4 fruit fly cellular contexts compared by ENCODE assay signal in the genomic region with DNA sequence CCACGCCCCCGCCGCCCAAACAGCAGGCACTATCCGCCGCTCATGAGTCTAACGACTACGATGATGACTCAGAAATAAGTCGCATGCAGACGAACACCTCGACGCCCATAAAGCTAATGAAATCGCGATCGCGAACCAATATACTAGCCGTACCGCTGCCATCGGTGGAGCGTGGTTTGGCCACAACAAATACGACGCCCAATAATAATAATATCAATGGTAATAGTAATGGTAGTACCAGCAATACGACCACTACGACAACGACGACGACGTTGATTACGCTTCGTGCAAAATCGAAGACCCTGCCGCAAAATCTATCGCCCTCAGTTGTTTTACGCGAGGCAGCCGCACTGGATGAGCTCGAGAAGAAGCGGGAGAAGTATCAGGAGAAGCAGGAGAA.
A peak's percentile ranks its signal among the peaks of the same experiment; 100 is the strongest.
TF ChIP-seq lines count a peak whose summit lies in the region.

No protein-coding gene starts in this region.

- TF ChIP-seq CTCF in whole organism, embryonic (GFP tag; optimal IDR thresholded peaks at IDR 0.05; lab: Kevin White, UChicago) = no peak

TF ChIP-seq in whole organism, adult, 20 proteins besides CTCF, POLR2A, EP300 and RAD21:
- TF ChIP-seq cic (GFP tag; optimal IDR thresholded peaks at IDR 0.05; lab: Kevin White, UChicago) (peak; percentile 56), Mnt (GFP tag; optimal IDR thresholded peaks at IDR 0.05; lab: Kevin White, UChicago) (peak; percentile 11), Hr96 (GFP tag; optimal IDR thresholded peaks at IDR 0.05; lab: Kevin White, UChicago) (no peak)

TF ChIP-seq in whole organism, embryonic, 481 proteins besides CTCF, POLR2A, EP300 and RAD21 (continues in another document):
- TF ChIP-seq CG14965 (GFP tag; optimal IDR thresholded peaks at IDR 0.05; lab: Kevin White, UChicago; ENCODE audit: borderline replicate concordance) = no peak
- no peak for TF ChIP-seq ro (GFP tag; IDR thresholded peaks at IDR 0.05; lab: Robert Waterston, UW)
- peak; percentile 8 for TF ChIP-seq sens (GFP tag; lab: Kevin White, UChicago)
- no peak for TF ChIP-seq Rx (GFP tag; IDR thresholded peaks at IDR 0.05; lab: Robert Waterston, UW)
- no peak for TF ChIP-seq da (GFP tag; optimal IDR thresholded peaks at IDR 0.05; lab: Kevin White, UChicago)
- no peak for TF ChIP-seq sd (tag; optimal IDR thresholded peaks at IDR 0.05; lab: Kevin White, UChicago)
- TF ChIP-seq CG2129 (GFP tag; IDR thresholded peaks at IDR 0.05; lab: Robert Waterston, UW; ENCODE audit: partially characterized antibody) = no peak
- TF ChIP-seq CG10654 (GFP tag; optimal IDR thresholded peaks at IDR 0.05; lab: Kevin White, UChicago) = no peak
- no peak for TF ChIP-seq CG18764 (GFP tag; optimal IDR thresholded peaks at IDR 0.05; lab: Kevin White, UChicago)
- no peak for TF ChIP-seq Oli (tag; optimal IDR thresholded peaks at IDR 0.05; lab: Kevin White, UChicago)
- no peak for TF ChIP-seq CG34224 (GFP tag; IDR thresholded peaks at IDR 0.05; lab: Robert Waterston, UW; ENCODE audit: partially characterized antibody)
- TF ChIP-seq Med (GFP tag; lab: Kevin White, UChicago) = peak; percentile 80
- TF ChIP-seq tll (GFP tag; optimal IDR thresholded peaks at IDR 0.05; lab: Kevin White, UChicago) = no peak
- TF ChIP-seq Deaf1 (tag; optimal IDR thresholded peaks at IDR 0.05; lab: Kevin White, UChicago) = peak; percentile 78
- TF ChIP-seq CG6654 (GFP tag; optimal IDR thresholded peaks at IDR 0.05; lab: Kevin White, UChicago) = no peak
- TF ChIP-seq hb (GFP tag; IDR thresholded peaks at IDR 0.05; lab: Robert Waterston, UW; ENCODE audit: partially characterized antibody) = no peak
- no peak for TF ChIP-seq CG42726 (GFP tag; IDR thresholded peaks at IDR 0.05; lab: Robert Waterston, UW; ENCODE audit: partially characterized antibody)
- no peak for TF ChIP-seq D (optimal IDR thresholded peaks at IDR 0.05; lab: Kevin White, UChicago)
- no peak for TF ChIP-seq D (GFP tag; optimal IDR thresholded peaks at IDR 0.05; lab: Kevin White, UChicago)
- no peak for TF ChIP-seq sob (GFP tag; IDR thresholded peaks at IDR 0.05; lab: Robert Waterston, UW)
- no peak for TF ChIP-seq dimm (GFP tag; IDR thresholded peaks at IDR 0.05; lab: Robert Waterston, UW)
- TF ChIP-seq Pdp1 (GFP tag; optimal IDR thresholded peaks at IDR 0.05; lab: Kevin White, UChicago) = no peak
- TF ChIP-seq tup (GFP tag; optimal IDR thresholded peaks at IDR 0.05; lab: Kevin White, UChicago) = no peak
- TF ChIP-seq amos (GFP tag; IDR thresholded peaks at IDR 0.05; lab: Robert Waterston, UW; ENCODE audit: partially characterized antibody) = no peak
- TF ChIP-seq exex (tag; optimal IDR thresholded peaks at IDR 0.05; lab: Kevin White, UChicago) = peak; percentile 40
- TF ChIP-seq ato (GFP tag; IDR thresholded peaks at IDR 0.05; lab: Robert Waterston, UW; ENCODE audit: partially characterized antibody) = no peak
- TF ChIP-seq Lim3 (GFP tag; IDR thresholded peaks at IDR 0.05; lab: Robert Waterston, UW) = no peak
- TF ChIP-seq bigmax (GFP tag; optimal IDR thresholded peaks at IDR 0.05; lab: Kevin White, UChicago) = no peak

TF ChIP-seq in whole organism, prepupa, 60 proteins besides CTCF, POLR2A, EP300 and RAD21:
- no peak for TF ChIP-seq CG8119 (GFP tag; IDR thresholded peaks at IDR 0.05; lab: Robert Waterston, UW)
- no peak for TF ChIP-seq CG10631 (GFP tag; optimal IDR thresholded peaks at IDR 0.05; lab: Kevin White, UChicago)
- TF ChIP-seq spab (GFP tag; optimal IDR thresholded peaks at IDR 0.05; lab: Kevin White, UChicago) = no peak
- no peak for TF ChIP-seq CG11902 (GFP tag; optimal IDR thresholded peaks at IDR 0.05; lab: Kevin White, UChicago)
- no peak for TF ChIP-seq CG9139 (GFP tag; optimal IDR thresholded peaks at IDR 0.05; lab: Kevin White, UChicago)
- peak; percentile 0 for TF ChIP-seq vri (GFP tag; optimal IDR thresholded peaks at IDR 0.05; lab: Kevin White, UChicago)
- no peak for TF ChIP-seq Hr4 (GFP tag; optimal IDR thresholded peaks at IDR 0.05; lab: Kevin White, UChicago)
- no peak for TF ChIP-seq OdsH (GFP tag; optimal IDR thresholded peaks at IDR 0.05; lab: Kevin White, UChicago)

TF ChIP-seq in whole organism, wandering third instar larva, 38 proteins besides CTCF, POLR2A, EP300 and RAD21:
- no peak for TF ChIP-seq Myc (optimal IDR thresholded peaks at IDR 0.05; lab: Kevin White, UChicago)
- no peak for TF ChIP-seq Rel (GFP tag; optimal IDR thresholded peaks at IDR 0.05; lab: Kevin White, UChicago)
- peak; percentile 12 for TF ChIP-seq Rel (tag; optimal IDR thresholded peaks at IDR 0.05; lab: Kevin White, UChicago)
- no peak for TF ChIP-seq lola (GFP tag; optimal IDR thresholded peaks at IDR 0.05; lab: Kevin White, UChicago)
- no peak for TF ChIP-seq N (GFP tag; optimal IDR thresholded peaks at IDR 0.05; lab: Kevin White, UChicago)
- no peak for TF ChIP-seq Dfd (GFP tag; optimal IDR thresholded peaks at IDR 0.05; lab: Kevin White, UChicago)
- no peak for TF ChIP-seq Abd-B (GFP tag; optimal IDR thresholded peaks at IDR 0.05; lab: Kevin White, UChicago)
